Fruit fly (Drosophila melanogaster) whole organism: ENCODE data around the gene corolla.

Experiments
- CG8478 ChIP-seq: fragments of >200 bp; optimal IDR thresholded peaks from 2 replicates; lab custom pipeline; 2018; ENCODE audit warnings: inconsistent platforms
- Dll ChIP-seq: fragments of >200 bp; optimal IDR thresholded peaks from 2 replicates; lab custom pipeline; 2017
- EcR ChIP-seq, 2 experiments: fragments of >200 bp; optimal IDR thresholded peaks; 2 replicates each; lab custom pipeline; 2017; ENCODE audit warnings: missing biosample characterization in 2 of 2, missing genetic modification characterization in 2 of 2, missing genetic modification reagents in 2 of 2

DNA sequence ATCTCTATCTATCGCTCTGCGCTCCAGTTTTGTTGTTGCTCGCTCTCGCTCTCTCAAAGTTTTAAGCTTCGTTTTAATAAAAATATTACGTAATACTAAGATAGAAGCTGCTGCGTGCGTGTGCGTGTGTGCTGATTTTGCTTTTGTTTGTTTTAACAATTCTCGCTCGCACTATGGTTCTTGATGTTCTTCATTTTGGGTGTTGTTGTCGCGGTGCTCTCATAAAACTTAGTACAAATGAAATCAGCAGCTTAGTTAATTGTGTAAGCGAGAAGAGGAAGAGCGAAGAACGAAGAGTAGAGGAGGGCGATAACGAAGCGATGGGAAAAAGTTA lies 27.2 kb upstream of the corolla start:
- TF ChIP-seq Dll (lab: Kevin White, UChicago) (no peak), EcR (GFP tag; optimal IDR thresholded peaks at IDR 0.05; lab: Kevin White, UChicago) (no peak), CG8478 (lab: Kevin White, UChicago) (no peak)
